Fruit fly (Drosophila melanogaster) whole organism, prepupa: Measurements from ENCODE around the gene ac.

Source experiments
- Blimp-1 ChIP-seq: fragments of 200-800 bp; sonication (Bioruptor generic); optimal IDR thresholded peaks from 3 replicates; lab custom pipeline; 2017; ENCODE audit warnings: missing biosample characterization, missing genetic modification characterization, mild to moderate bottlenecking, moderate library complexity, missing genetic modification reagents
- CG10631 ChIP-seq: fragments of 200-800 bp; sonication (Bioruptor generic); optimal IDR thresholded peaks from 2 replicates; lab custom pipeline; 2016; ENCODE audit warnings: missing biosample characterization, missing genetic modification characterization
- CG10669 ChIP-seq: fragments of 200-800 bp; sonication (Bioruptor generic); optimal IDR thresholded peaks from 3 replicates; lab custom pipeline; 2018; ENCODE audit warnings: missing biosample characterization, mild to moderate bottlenecking, missing genetic modification characterization, moderate library complexity
- CG15336 ChIP-seq: fragments of 200-800 bp; sonication (Bioruptor generic); IDR thresholded peaks from 2 replicates; pipeline ENCODE4 v1.3.6; 2022; ENCODE audit warnings: missing biosample characterization, missing genetic modification characterization
- CG16779 ChIP-seq: fragments of 200-800 bp; sonication (Bioruptor generic); optimal IDR thresholded peaks from 3 replicates; lab custom pipeline; 2017; ENCODE audit warnings: missing biosample characterization, mild to moderate bottlenecking, missing genetic modification characterization
- CG3032 ChIP-seq: fragments of 200-800 bp; optimal IDR thresholded peaks from 2 replicates; lab custom pipeline; 2019; ENCODE audit warnings: missing biosample characterization, mild to moderate bottlenecking, missing genetic modification characterization, moderate library complexity
- CG31627 ChIP-seq: fragments of 200-800 bp; sonication (Bioruptor generic); optimal IDR thresholded peaks from 3 replicates; lab custom pipeline; 2016; ENCODE audit warnings: missing biosample characterization, missing genetic modification characterization
- CG32006 ChIP-seq: fragments of 200-800 bp; sonication (Bioruptor generic); optimal IDR thresholded peaks from 3 replicates; lab custom pipeline; 2017; ENCODE audit warnings: missing biosample characterization, mild to moderate bottlenecking, missing genetic modification characterization
- CG34406 ChIP-seq: fragments of 200-800 bp; sonication (Bioruptor generic); optimal IDR thresholded peaks from 3 replicates; lab custom pipeline; 2016; ENCODE audit warnings: missing biosample characterization, missing genetic modification characterization
- CG3919 ChIP-seq: fragments of 200-800 bp; sonication (Bioruptor generic); optimal IDR thresholded peaks from 3 replicates; lab custom pipeline; 2016; ENCODE audit warnings: missing biosample characterization, missing genetic modification characterization
- CG4318 ChIP-seq: fragments of 200-800 bp; sonication (Bioruptor generic); optimal IDR thresholded peaks from 3 replicates; lab custom pipeline; 2017; ENCODE audit warnings: missing biosample characterization, mild to moderate bottlenecking, missing genetic modification characterization
- CG6792 ChIP-seq: fragments of 200-800 bp; sonication (Bioruptor generic); optimal IDR thresholded peaks from 3 replicates; lab custom pipeline; 2016; ENCODE audit warnings: missing biosample characterization, missing genetic modification characterization
- CG6808 ChIP-seq: fragments of 200-800 bp; sonication (Bioruptor generic); optimal IDR thresholded peaks from 3 replicates; lab custom pipeline; 2017; ENCODE audit warnings: missing biosample characterization, missing genetic modification characterization, mild to moderate bottlenecking, moderate library complexity, missing genetic modification reagents
- CG7368 ChIP-seq: fragments of 200-800 bp; sonication (Bioruptor generic); optimal IDR thresholded peaks from 3 replicates; lab custom pipeline; 2016; ENCODE audit warnings: missing biosample characterization, missing genetic modification characterization
- CG8319 ChIP-seq: fragments of 200-800 bp; sonication (Bioruptor generic); optimal IDR thresholded peaks from 3 replicates; lab custom pipeline; 2016; ENCODE audit warnings: missing biosample characterization, missing genetic modification characterization
- CG8632 ChIP-seq: fragments of 200-800 bp; sonication (Bioruptor generic); optimal IDR thresholded peaks from 3 replicates; lab custom pipeline; 2016; ENCODE audit warnings: missing biosample characterization, missing genetic modification characterization
- Eip75B ChIP-seq: fragments of 200-800 bp; sonication (Bioruptor generic); optimal IDR thresholded peaks from 3 replicates; lab custom pipeline; 2016; ENCODE audit warnings: missing biosample characterization, missing genetic modification characterization
- Eip78C ChIP-seq: fragments of 200-800 bp; sonication (Bioruptor generic); peaks from one replicate; lab custom pipeline; 2016; ENCODE audit warnings: missing biosample characterization, missing genetic modification characterization
- Eip93F ChIP-seq: fragments of 200-800 bp; sonication (Bioruptor generic); optimal IDR thresholded peaks from 2 replicates; lab custom pipeline; 2016; ENCODE audit warnings: missing biosample characterization, mild to moderate bottlenecking, missing genetic modification characterization
- Ets96B ChIP-seq: fragments of 200-800 bp; optimal IDR thresholded peaks from 2 replicates; lab custom pipeline; 2019; ENCODE audit warnings: missing biosample characterization, mild to moderate bottlenecking, missing genetic modification characterization, moderate library complexity
- Gug ChIP-seq: fragments of 200-800 bp; sonication (Bioruptor generic); IDR thresholded peaks from 2 replicates; pipeline ENCODE4 v1.3.6; 2022; ENCODE audit warnings: missing biosample characterization, missing genetic modification characterization
- Hr39 ChIP-seq: fragments of 200-800 bp; sonication (Bioruptor generic); optimal IDR thresholded peaks from 2 replicates; lab custom pipeline; 2016; ENCODE audit warnings: missing biosample characterization, missing genetic modification characterization
- Met ChIP-seq: fragments of 200-800 bp; sonication (Bioruptor generic); optimal IDR thresholded peaks from 3 replicates; lab custom pipeline; 2016; ENCODE audit warnings: missing biosample characterization, missing genetic modification characterization
- OdsH ChIP-seq: fragments of 200-800 bp; sonication (Bioruptor generic); optimal IDR thresholded peaks from 3 replicates; lab custom pipeline; 2016; ENCODE audit warnings: missing biosample characterization, missing genetic modification characterization
- Sox102F ChIP-seq: fragments of 200-800 bp; sonication (Bioruptor generic); optimal IDR thresholded peaks from 2 replicates; lab custom pipeline; 2016; ENCODE audit warnings: missing biosample characterization, mild to moderate bottlenecking, missing genetic modification characterization
- Sox14 ChIP-seq: fragments of 200-800 bp; sonication (Bioruptor generic); optimal IDR thresholded peaks from 3 replicates; lab custom pipeline; 2016; ENCODE audit warnings: missing biosample characterization, missing genetic modification characterization
- Sox15 ChIP-seq: fragments of 200-800 bp; sonication (Bioruptor generic); optimal IDR thresholded peaks from 3 replicates; lab custom pipeline; 2016; ENCODE audit warnings: missing biosample characterization, missing genetic modification characterization
- achi ChIP-seq: fragments of 200-800 bp; sonication (Bioruptor generic); optimal IDR thresholded peaks from 3 replicates; lab custom pipeline; 2016; ENCODE audit warnings: missing biosample characterization, missing genetic modification characterization
- acj6 ChIP-seq: fragments of 200-800 bp; sonication (Bioruptor generic); optimal IDR thresholded peaks from 3 replicates; lab custom pipeline; 2016; ENCODE audit warnings: missing biosample characterization, missing genetic modification characterization
- dac ChIP-seq: fragments of 200-800 bp; sonication (Bioruptor generic); optimal IDR thresholded peaks from 2 replicates; lab custom pipeline; 2017; ENCODE audit warnings: missing biosample characterization, mild to moderate bottlenecking, missing genetic modification characterization
- dsx ChIP-seq: fragments of 200-800 bp; optimal IDR thresholded peaks from 3 replicates; lab custom pipeline; 2019; ENCODE audit warnings: missing biosample characterization, mild to moderate bottlenecking, missing genetic modification characterization, moderate library complexity; ENCODE audit not compliant: poor library complexity, severe bottlenecking
- eg ChIP-seq: fragments of 200-800 bp; sonication (Bioruptor generic); IDR thresholded peaks from 3 replicates; pipeline ENCODE4 v1.3.6; 2022; ENCODE audit warnings: missing biosample characterization, missing genetic modification characterization
- esn ChIP-seq: fragments of 200-800 bp; sonication (Bioruptor generic); optimal IDR thresholded peaks from 2 replicates; lab custom pipeline; 2016; ENCODE audit warnings: missing biosample characterization, mild to moderate bottlenecking, missing genetic modification characterization, moderate library complexity
- fd59A ChIP-seq: fragments of 200-800 bp; sonication (Bioruptor generic); optimal IDR thresholded peaks from 2 replicates; lab custom pipeline; 2017; ENCODE audit warnings: missing biosample characterization, mild to moderate bottlenecking, missing genetic modification characterization, missing genetic modification reagents
- fd85E ChIP-seq: fragments of 200-800 bp; sonication (Bioruptor generic); optimal IDR thresholded peaks from 3 replicates; lab custom pipeline; 2016; ENCODE audit warnings: missing biosample characterization, missing genetic modification characterization
- net ChIP-seq: fragments of 200-800 bp; sonication (Bioruptor generic); optimal IDR thresholded peaks from 3 replicates; lab custom pipeline; 2016; ENCODE audit warnings: missing biosample characterization, missing genetic modification characterization
- pdm3 ChIP-seq: fragments of 200-800 bp; sonication (Bioruptor generic); optimal IDR thresholded peaks from 3 replicates; lab custom pipeline; 2016; ENCODE audit warnings: missing biosample characterization, missing genetic modification characterization
- salr ChIP-seq, 2 experiments: fragments of 200-800 bp; sonication (Bioruptor generic); optimal IDR thresholded peaks; 3 replicates each; lab custom pipeline; 2016 to 2018; ENCODE audit warnings: missing biosample characterization in 2 of 2, missing genetic modification characterization in 2 of 2, mild to moderate bottlenecking in 1 of 2
- spab ChIP-seq: fragments of 200-800 bp; sonication (Bioruptor generic); optimal IDR thresholded peaks from 2 replicates; lab custom pipeline; 2017; ENCODE audit warnings: missing biosample characterization, mild to moderate bottlenecking, missing genetic modification characterization, missing genetic modification reagents
- svp ChIP-seq: fragments of 200-800 bp; sonication (Bioruptor generic); peaks from one replicate; lab custom pipeline; 2016; ENCODE audit warnings: missing biosample characterization, missing genetic modification characterization
- topi ChIP-seq: fragments of 200-800 bp; sonication (Bioruptor generic); optimal IDR thresholded peaks from 3 replicates; lab custom pipeline; 2016; ENCODE audit warnings: missing biosample characterization, missing genetic modification characterization
- vri ChIP-seq: fragments of 200-800 bp; sonication (Bioruptor generic); optimal IDR thresholded peaks from 3 replicates; lab custom pipeline; 2016; ENCODE audit warnings: missing biosample characterization, mild to moderate bottlenecking, missing genetic modification characterization

The ac gene

dm6 chrX:366854-367253, 3.0 kb upstream of the ac start (continued):
- TF ChIP-seq CG32006 (GFP tag; lab: Kevin White, UChicago) (peak; percentile 22), Eip78C (peak; percentile 82), Ets96B (tag; lab: Kevin White, UChicago) (peak; percentile 51), Sox15 (GFP tag; lab: Kevin White, UChicago) (peak; percentile 8), CG8632 (peak; percentile 55), net (GFP tag; lab: Kevin White, UChicago) (peak; percentile 5), Eip75B (GFP tag; lab: Kevin White, UChicago) (peak; percentile 6), acj6 (GFP tag; lab: Kevin White, UChicago) (peak; percentile 20), CG3032 (tag; lab: Kevin White, UChicago) (peak; percentile 52)
- TF ChIP-seq, all 60 proteins: peak for 28

dm6 chrX:377388-377787, 7.6 kb downstream of the ac start:
- no peak for TF ChIP-seq fd85E (GFP tag; lab: Kevin White, UChicago)
- TF ChIP-seq, all 60 proteins: peak for 0

- TF ChIP-seq CG15336 (GFP tag; lab: Robert Waterston, UW) (peak; percentile 8; the same call in 1 of the 2 replicates), OdsH (GFP tag; lab: Kevin White, UChicago) (peak; percentile 4), CG8319 (GFP tag; lab: Kevin White, UChicago) (no peak), esn (GFP tag; lab: Kevin White, UChicago) (peak; percentile 3), CG3032 (tag; lab: Kevin White, UChicago) (peak; percentile 45), CG10631 (GFP tag; lab: Kevin White, UChicago) (peak; percentile 50), Hr39 (GFP tag; lab: Kevin White, UChicago) (no peak), CG10669 (GFP tag; lab: Kevin White, UChicago) (peak; percentile 25), CG3919 (GFP tag; lab: Kevin White, UChicago) (peak; percentile 20), Blimp-1 (GFP tag; lab: Kevin White, UChicago) (no peak), CG32006 (GFP tag; lab: Kevin White, UChicago) (peak; percentile 42), svp (GFP tag; lab: Kevin White, UChicago) (peak; percentile 33), vri (GFP tag; lab: Kevin White, UChicago) (no peak), fd59A (GFP tag; lab: Kevin White, UChicago) (peak; percentile 29), Met (GFP tag; lab: Kevin White, UChicago) (peak; percentile 13), Sox102F (no peak), dsx (GFP tag; lab: Kevin White, UChicago) (peak; percentile 38), Ets96B (tag; lab: Kevin White, UChicago) (peak; percentile 50), Eip78C (peak; percentile 85), salr (GFP tag; optimal IDR thresholded peaks at IDR 0.05; lab: Kevin White, UChicago) (peak in 1 of 2 experiments; percentile 19)
- TF ChIP-seq, all 60 proteins: peak for 15
Measured at dm6 chrX:378341-378740, 8.5 kb downstream of the ac start.

- TF ChIP-seq Eip93F (GFP tag; lab: Kevin White, UChicago) (no peak), CG32006 (GFP tag; lab: Kevin White, UChicago) (no peak), eg (no peak), CG4318 (GFP tag; lab: Kevin White, UChicago) (no peak), OdsH (GFP tag; lab: Kevin White, UChicago) (peak; percentile 2), CG7368 (no peak), fd85E (GFP tag; lab: Kevin White, UChicago) (no peak), acj6 (GFP tag; lab: Kevin White, UChicago) (peak; percentile 33), dac (GFP tag; lab: Kevin White, UChicago) (no peak), CG8319 (GFP tag; lab: Kevin White, UChicago) (no peak), achi (peak; percentile 34), CG6808 (peak; percentile 56), Sox14 (GFP tag; lab: Kevin White, UChicago) (peak; percentile 11), Gug (no peak), Eip75B (GFP tag; lab: Kevin White, UChicago) (peak; percentile 51), spab (GFP tag; lab: Kevin White, UChicago) (peak; percentile 43), Ets96B (tag; lab: Kevin White, UChicago) (peak; percentile 69), CG10669 (GFP tag; lab: Kevin White, UChicago) (peak; percentile 64), CG31627 (GFP tag; lab: Kevin White, UChicago) (peak; percentile 7), pdm3 (GFP tag; lab: Kevin White, UChicago) (peak; percentile 31), CG16779 (tag; lab: Kevin White, UChicago) (no peak), dsx (GFP tag; lab: Kevin White, UChicago) (peak; percentile 65), CG10631 (GFP tag; lab: Kevin White, UChicago) (peak; percentile 58), CG34406 (GFP tag; lab: Kevin White, UChicago) (peak; percentile 14), esn (GFP tag; lab: Kevin White, UChicago) (peak; percentile 35), CG6792 (GFP tag; lab: Kevin White, UChicago) (peak; percentile 29), Met (GFP tag; lab: Kevin White, UChicago) (peak; percentile 27), Eip78C (peak; percentile 87), topi (GFP tag; lab: Kevin White, UChicago) (peak; percentile 36), CG3919 (GFP tag; lab: Kevin White, UChicago) (peak; percentile 36)
Measured at dm6 chrX:379527-379926, 9.7 kb downstream of the ac start.
